Worm (Caenorhabditis elegans) whole organism, L4 larva: ENCODE results near the gene nlp-80.
A peak's percentile ranks its signal among the peaks of the same experiment; 100 is the strongest.

Source experiments
- F10B5.3 ChIP-seq: sonication (generic microtip); optimal IDR thresholded peaks from 2 replicates; lab custom pipeline; 2016; ENCODE audit warnings: mild to moderate bottlenecking, missing genetic modification characterization, missing compliant biosample characterization
- F26F4.8 ChIP-seq: fragments of 200-800 bp; sonication (Bioruptor generic); conservative IDR thresholded peaks from 2 replicates; pipeline ENCODE4 v1.3.6; 2022; ENCODE audit warnings: missing genetic modification characterization, missing compliant biosample characterization
- F44E2.7 ChIP-seq: fragments of 200-800 bp; sonication (Bioruptor generic); IDR thresholded peaks from 2 replicates; pipeline ENCODE4 v2.1.2; 2022; ENCODE audit warnings: missing genetic modification characterization, missing compliant biosample characterization
- F49E8.2 ChIP-seq: sonication (generic microtip); optimal IDR thresholded peaks from 2 replicates; lab custom pipeline; 2016; ENCODE audit warnings: missing compliant biosample characterization, mild to moderate bottlenecking, missing genetic modification characterization, borderline replicate concordance
- T26A8.4 ChIP-seq: fragments of 200-800 bp; sonication (Bioruptor generic); IDR thresholded peaks from 2 replicates; pipeline ENCODE4 v1.3.6; 2022; ENCODE audit warnings: missing genetic modification characterization, missing compliant biosample characterization
- ZK337.2 ChIP-seq: fragments of 200-800 bp; sonication (Bioruptor generic); IDR thresholded peaks from 2 replicates; pipeline ENCODE4 v1.3.6; 2022; ENCODE audit warnings: missing genetic modification reagents, missing genetic modification characterization, missing compliant biosample characterization
- arid-1 ChIP-seq: fragments of 200-800 bp; sonication (Bioruptor generic); conservative IDR thresholded peaks from 2 replicates; pipeline ENCODE4 v1.3.6; 2022; ENCODE audit warnings: missing genetic modification reagents, missing genetic modification characterization, missing compliant biosample characterization
- ceh-20 ChIP-seq: fragments of 200-800 bp; sonication (Bioruptor generic); IDR thresholded peaks from 2 replicates; pipeline ENCODE4 v1.3.6; 2022; ENCODE audit warnings: missing genetic modification reagents, missing genetic modification characterization, missing compliant biosample characterization
- ceh-28 ChIP-seq: fragments of 150-350 bp; optimal IDR thresholded peaks from 2 replicates; lab custom pipeline; 2014; ENCODE audit warnings: missing biosample characterization, missing genetic modification reagents, missing genetic modification characterization
- ceh-44 ChIP-seq: fragments of 200-800 bp; sonication (Bioruptor generic); IDR thresholded peaks from 2 replicates; pipeline ENCODE4 v1.3.6; 2022; ENCODE audit warnings: missing genetic modification reagents, missing genetic modification characterization, missing compliant biosample characterization
- ceh-62 ChIP-seq: sonication (generic microtip); optimal IDR thresholded peaks from 2 replicates; lab custom pipeline; 2017; ENCODE audit warnings: missing biosample characterization, missing genetic modification characterization
- ctbp-1 ChIP-seq: fragments of 200-800 bp; sonication (Bioruptor generic); IDR thresholded peaks from 2 replicates; pipeline ENCODE4 v1.3.6; 2022; ENCODE audit warnings: missing genetic modification reagents, missing genetic modification characterization, missing compliant biosample characterization
- daf-16 ChIP-seq, 3 experiments: sonication (generic microtip); optimal IDR thresholded peaks; 2 replicates each; lab custom pipeline; 2016 to 2017; ENCODE audit warnings: missing genetic modification characterization in 3 of 3, missing genetic modification reagents in 3 of 3, mild to moderate bottlenecking in 2 of 3, missing compliant biosample characterization in 2 of 3, missing biosample characterization in 1 of 3, moderate library complexity in 1 of 3
- dmd-6 ChIP-seq: fragments of 200-800 bp; sonication (Bioruptor generic); IDR thresholded peaks from 2 replicates; pipeline ENCODE4 v1.3.6; 2022; ENCODE audit warnings: missing genetic modification reagents, missing genetic modification characterization, missing compliant biosample characterization
- dmd-8 ChIP-seq: fragments of 200-800 bp; sonication (Bioruptor generic); IDR thresholded peaks from 2 replicates; pipeline ENCODE4 v1.3.6; 2022; ENCODE audit warnings: missing genetic modification characterization, missing compliant biosample characterization
- dmd-9 ChIP-seq: fragments of 200-800 bp; sonication (Bioruptor generic); IDR thresholded peaks from 2 replicates; pipeline ENCODE4 v1.3.6; 2022; ENCODE audit warnings: missing genetic modification reagents, missing genetic modification characterization, missing compliant biosample characterization
- dpl-1 ChIP-seq: fragments of 150-350 bp; optimal IDR thresholded peaks from 2 replicates; lab custom pipeline; 2014; ENCODE audit warnings: missing biosample characterization, missing genetic modification reagents, missing genetic modification characterization
- dve-1 ChIP-seq: sonication (generic microtip); optimal IDR thresholded peaks from 2 replicates; lab custom pipeline; 2017; ENCODE audit warnings: antibody characterized with exemption, mild to moderate bottlenecking, missing genetic modification characterization, missing compliant biosample characterization; ENCODE audit not compliant: insufficient read depth
- hlh-11 ChIP-seq: fragments of 200-800 bp; sonication (Bioruptor generic); optimal IDR thresholded peaks from 2 replicates; lab custom pipeline; 2018; ENCODE audit warnings: mild to moderate bottlenecking, missing genetic modification characterization, missing compliant biosample characterization
- hlh-30 ChIP-seq: sonication (generic microtip); optimal IDR thresholded peaks from 2 replicates; lab custom pipeline; 2017; ENCODE audit warnings: antibody characterized with exemption, mild to moderate bottlenecking, missing genetic modification characterization, missing compliant biosample characterization; ENCODE audit not compliant: insufficient read depth
- lin-13 ChIP-seq: fragments of 150-350 bp; optimal IDR thresholded peaks from 2 replicates; lab custom pipeline; 2014; ENCODE audit warnings: missing biosample characterization, missing genetic modification reagents, missing genetic modification characterization
- lin-15B ChIP-seq: fragments of 150-350 bp; sonication (generic microtip); optimal IDR thresholded peaks from 3 replicates; lab custom pipeline; 2014; ENCODE audit warnings: missing biosample characterization, missing genetic modification characterization
- lin-39 ChIP-seq: fragments of 150-350 bp; optimal IDR thresholded peaks from 2 replicates; lab custom pipeline; 2014; ENCODE audit warnings: missing biosample characterization, missing genetic modification reagents, missing genetic modification characterization
- lir-3 ChIP-seq: sonication (generic microtip); optimal IDR thresholded peaks from 2 replicates; lab custom pipeline; 2016; ENCODE audit warnings: mild to moderate bottlenecking, missing genetic modification characterization, missing compliant biosample characterization
- mdl-1 ChIP-seq, 2 experiments: fragments of 150-350 bp in 1 of 2; sonication (generic microtip) in 1 of 2; optimal IDR thresholded peaks; 2 replicates each; lab custom pipeline; 2014 to 2017; ENCODE audit warnings: missing biosample characterization in 2 of 2, missing genetic modification characterization in 2 of 2
- mdt-29 ChIP-seq: fragments of 200-800 bp; sonication (Bioruptor generic); IDR thresholded peaks from 2 replicates; pipeline ENCODE4 v1.3.6; 2022; ENCODE audit warnings: missing genetic modification reagents, missing genetic modification characterization, missing compliant biosample characterization
- mxl-2 ChIP-seq: fragments of 200-800 bp; sonication (Bioruptor generic); conservative IDR thresholded peaks from 2 replicates; pipeline ENCODE4 v1.3.6; 2022; ENCODE audit warnings: missing genetic modification reagents, missing genetic modification characterization, missing compliant biosample characterization
- mxl-3 ChIP-seq: fragments of 200-800 bp; sonication (Bioruptor generic); optimal IDR thresholded peaks from 2 replicates; lab custom pipeline; 2018; ENCODE audit warnings: mild to moderate bottlenecking, missing genetic modification characterization, missing compliant biosample characterization
- nhr-10 ChIP-seq: fragments of 150-350 bp; optimal IDR thresholded peaks from 2 replicates; lab custom pipeline; 2014; ENCODE audit warnings: missing biosample characterization, missing genetic modification characterization
- nhr-11 ChIP-seq: fragments of 150-350 bp; optimal IDR thresholded peaks from 2 replicates; lab custom pipeline; 2014; ENCODE audit warnings: missing biosample characterization, missing genetic modification characterization
- nhr-28 ChIP-seq: fragments of 150-350 bp; optimal IDR thresholded peaks from 2 replicates; lab custom pipeline; 2014; ENCODE audit warnings: missing biosample characterization, missing genetic modification characterization
- nhr-48 ChIP-seq: sonication (generic microtip); optimal IDR thresholded peaks from 2 replicates; lab custom pipeline; 2016; ENCODE audit warnings: mild to moderate bottlenecking, missing genetic modification characterization, missing compliant biosample characterization
- nhr-6 ChIP-seq: fragments of 150-350 bp; optimal IDR thresholded peaks from 2 replicates; lab custom pipeline; 2014; ENCODE audit warnings: missing biosample characterization, missing genetic modification characterization
- pha-4 ChIP-seq, 2 experiments: fragments of 150-350 bp in 1 of 2; fragments of 200-800 bp in 1 of 2; sonication (Bioruptor generic) in 1 of 2; IDR thresholded peaks in 1 of 2; optimal IDR thresholded peaks in 1 of 2; 2 replicates each; pipeline versions ENCODE4 v1.3.6 to Lab custom; 2014 to 2022; ENCODE audit warnings: missing genetic modification characterization in 2 of 2, missing genetic modification reagents in 2 of 2, missing biosample characterization in 1 of 2, missing compliant biosample characterization in 1 of 2
- rbr-2 ChIP-seq: sonication (generic microtip); optimal IDR thresholded peaks from 2 replicates; lab custom pipeline; 2016; ENCODE audit warnings: missing genotype, missing genetic modification characterization, missing compliant biosample characterization
- saeg-2 ChIP-seq: fragments of 200-800 bp; sonication (Bioruptor generic); IDR thresholded peaks from 2 replicates; pipeline ENCODE4 v1.3.6; 2022; ENCODE audit warnings: missing genetic modification reagents, missing genetic modification characterization, missing compliant biosample characterization
- sdz-12 ChIP-seq: fragments of 200-800 bp; sonication (Bioruptor generic); optimal IDR thresholded peaks from 2 replicates; lab custom pipeline; 2018; ENCODE audit warnings: mild to moderate bottlenecking, missing genetic modification characterization, missing compliant biosample characterization
- set-16 ChIP-seq: fragments of 200-800 bp; sonication (Bioruptor generic); IDR thresholded peaks from 2 replicates; pipeline ENCODE4 v1.3.6; 2022; ENCODE audit warnings: missing genetic modification reagents, missing genetic modification characterization, missing compliant biosample characterization
- unc-62 ChIP-seq, 3 experiments: fragments of 150-350 bp in 1 of 3; sonication (generic microtip); optimal IDR thresholded peaks in 2 of 3; peaks in 1 of 3; 1 replicate in 1 of 3; 2 replicates in 2 of 3; lab custom pipeline; 2014 to 2017; ENCODE audit warnings: missing biosample characterization in 3 of 3, missing genetic modification characterization in 3 of 3, missing genetic modification reagents in 3 of 3, missing genotype in 1 of 3
- zfp-3 ChIP-seq: fragments of 200-800 bp; sonication (Bioruptor generic); conservative IDR thresholded peaks from 2 replicates; pipeline ENCODE4 v1.3.6; 2022; ENCODE audit warnings: missing genetic modification reagents, missing genetic modification characterization, missing compliant biosample characterization
- ztf-7 ChIP-seq: fragments of 150-350 bp; optimal IDR thresholded peaks from 2 replicates; lab custom pipeline; 2014; ENCODE audit warnings: missing biosample characterization, missing genetic modification characterization

The nlp-80 gene

ce11 chrV:11094698-11095097 is 29.3 kb upstream of the nlp-80 start:
- TF ChIP-seq lin-13 (GFP tag; lab: Kevin White, UChicago), result no peak
- peak; percentile 60 for TF ChIP-seq dmd-6 (GFP tag; lab: Robert Waterston, UW)
- TF ChIP-seq dmd-8 (GFP tag; lab: Robert Waterston, UW), result no peak
- TF ChIP-seq F44E2.7 (GFP tag; lab: Robert Waterston, UW), result no peak
- no peak for TF ChIP-seq F49E8.2 (tag; lab: Kevin White, UChicago)
- no peak for TF ChIP-seq ceh-28
- no peak for TF ChIP-seq ctbp-1 (GFP tag; lab: Robert Waterston, UW)
- TF ChIP-seq mxl-2 (GFP tag; lab: Robert Waterston, UW), result peak; percentile 83
- TF ChIP-seq lin-15B (tag; lab: Kevin White, UChicago), result no peak
- no peak for TF ChIP-seq ceh-44
- no peak for TF ChIP-seq saeg-2 (GFP tag; lab: Robert Waterston, UW)
- TF ChIP-seq rbr-2 (tag; lab: Kevin White, UChicago), result no peak
- TF ChIP-seq nhr-11 (tag; lab: Kevin White, UChicago), result no peak
- no peak for TF ChIP-seq lin-39 (tag; lab: Kevin White, UChicago)
- TF ChIP-seq hlh-30 (tag; lab: Kevin White, UChicago), result peak; percentile 77
- TF ChIP-seq unc-62 (GFP tag; optimal IDR thresholded peaks at IDR 0.05 in 1 of 2; lab: Kevin White, UChicago), result peak in 1 of 2 experiments; percentile 73
- TF ChIP-seq unc-62 (tag; optimal IDR thresholded peaks at IDR 0.05; lab: Kevin White, UChicago), result no peak
- TF ChIP-seq zfp-3, result no peak
- TF ChIP-seq T26A8.4 (GFP tag; lab: Robert Waterston, UW), result 0 out of 2 replicates have a peak, but pooled peaks have one; percentile 26
- no peak for TF ChIP-seq F10B5.3 (tag; lab: Kevin White, UChicago)
- TF ChIP-seq sdz-12 (GFP tag; lab: Kevin White, UChicago), result no peak
- TF ChIP-seq nhr-10 (tag; lab: Kevin White, UChicago), result no peak
- no peak for TF ChIP-seq daf-16 (GFP tag; optimal IDR thresholded peaks at IDR 0.05; lab: Kevin White, UChicago)
- no peak for TF ChIP-seq daf-16 (tag; optimal IDR thresholded peaks at IDR 0.05; lab: Kevin White, UChicago)
- TF ChIP-seq ceh-62 (tag; lab: Kevin White, UChicago), result no peak
- peak; percentile 34 for TF ChIP-seq hlh-11 (tag; lab: Kevin White, UChicago)
- peak; percentile 26 for TF ChIP-seq nhr-6 (tag; lab: Kevin White, UChicago)
- no peak for TF ChIP-seq nhr-28
- TF ChIP-seq dmd-9, result no peak
- TF ChIP-seq nhr-48 (tag; lab: Kevin White, UChicago), result peak; percentile 70
- TF ChIP-seq ZK337.2 (GFP tag; lab: Robert Waterston, UW), result no peak
- no peak for TF ChIP-seq pha-4 (GFP tag; IDR thresholded peaks at IDR 0.05; lab: Robert Waterston, UW)
- TF ChIP-seq pha-4 (tag; optimal IDR thresholded peaks at IDR 0.05; lab: Kevin White, UChicago), result no peak
- TF ChIP-seq mdl-1 (tag; optimal IDR thresholded peaks at IDR 0.05; lab: Kevin White, UChicago), result peak in 1 of 2 experiments; percentile 26
- TF ChIP-seq dve-1 (tag; lab: Kevin White, UChicago), result peak; percentile 18
- peak; percentile 32; the same call in 1 of the 2 replicates for TF ChIP-seq ceh-20 (GFP tag; lab: Robert Waterston, UW)
- no peak for TF ChIP-seq dpl-1 (GFP tag; lab: Kevin White, UChicago)
- no peak for TF ChIP-seq set-16
- peak; percentile 73 for TF ChIP-seq mxl-3
- TF ChIP-seq ztf-7, result no peak
- TF ChIP-seq arid-1 (GFP tag; lab: Robert Waterston, UW), result no peak
- no peak for TF ChIP-seq lir-3 (tag; lab: Kevin White, UChicago)
- TF ChIP-seq mdt-29, result no peak
- TF ChIP-seq F26F4.8, result no peak
